Worm (Caenorhabditis elegans) whole organism, early embryonic: ENCODE measurements around the gene C50B6.9.

Source experiments
- B0310.2 ChIP-seq: sonication (generic microtip); optimal IDR thresholded peaks from 2 replicates; lab custom pipeline; 2016; ENCODE audit warnings: mild to moderate bottlenecking, missing genetic modification characterization, missing compliant biosample characterization
- ama-1 ChIP-seq: fragments of 150-350 bp; optimal IDR thresholded peaks from 2 replicates; lab custom pipeline; 2014
- ceh-13 ChIP-seq: fragments of 200-800 bp; sonication (Bioruptor generic); optimal IDR thresholded peaks from 2 replicates; lab custom pipeline; 2018; ENCODE audit warnings: mild to moderate bottlenecking, missing genetic modification characterization, missing compliant biosample characterization
- ceh-36 ChIP-seq: sonication (generic microtip); optimal IDR thresholded peaks from 2 replicates; lab custom pipeline; 2016; ENCODE audit warnings: missing genetic modification characterization, inconsistent platforms, missing compliant biosample characterization
- ets-7 ChIP-seq: sonication (generic microtip); optimal IDR thresholded peaks from 2 replicates; lab custom pipeline; 2016; ENCODE audit warnings: missing genotype, missing genetic modification characterization, missing compliant biosample characterization
- flt-1 ChIP-seq: fragments of 200-800 bp; sonication (Bioruptor generic); IDR thresholded peaks from 2 replicates; pipeline ENCODE4 v1.3.6; 2022; ENCODE audit warnings: missing genetic modification characterization, missing compliant biosample characterization
- hmg-4 ChIP-seq: fragments of 200-800 bp; sonication (Bioruptor generic); optimal IDR thresholded peaks from 2 replicates; lab custom pipeline; 2018; ENCODE audit warnings: mild to moderate bottlenecking, missing genetic modification characterization, missing compliant biosample characterization
- pes-1 ChIP-seq: fragments of 200-800 bp; sonication (Bioruptor generic); IDR thresholded peaks from 2 replicates; pipeline ENCODE4 v1.3.6; 2022; ENCODE audit warnings: missing genetic modification reagents, missing genetic modification characterization, missing compliant biosample characterization
- scrt-1 ChIP-seq: fragments of 200-800 bp; sonication (Bioruptor generic); IDR thresholded peaks from 2 replicates; pipeline ENCODE4 v1.3.6; 2022; ENCODE audit warnings: missing genetic modification characterization, missing compliant biosample characterization
- tbx-11 ChIP-seq: fragments of 200-800 bp; sonication (Bioruptor generic); IDR thresholded peaks from 2 replicates; pipeline ENCODE4 v1.3.6; 2022; ENCODE audit warnings: missing genetic modification characterization, missing compliant biosample characterization

DNA sequence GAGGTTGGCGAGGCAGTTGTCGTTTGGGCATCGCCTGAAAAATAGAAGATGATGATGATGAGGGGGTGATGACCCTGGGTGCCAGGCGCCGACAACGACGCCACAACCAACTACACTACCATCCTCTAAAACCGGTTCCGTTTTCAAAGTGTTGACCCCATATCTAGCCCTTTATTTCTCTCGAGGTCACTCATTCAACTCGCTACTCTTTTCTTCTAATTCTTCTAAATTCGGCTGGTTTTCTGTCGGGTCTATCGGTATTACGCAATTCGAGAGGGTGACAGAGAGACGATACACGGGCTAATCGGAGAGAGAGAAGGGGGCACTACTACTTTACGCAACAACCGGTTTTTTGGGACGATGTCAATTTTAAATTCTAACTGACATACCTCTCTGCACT is 35.2 kb downstream of the C50B6.9 start:
- TF ChIP-seq ceh-36 (tag; lab: Kevin White, UChicago), result no peak
- no peak for TF ChIP-seq hmg-4 (GFP tag; lab: Kevin White, UChicago)
- TF ChIP-seq flt-1 (GFP tag; lab: Robert Waterston, UW), result no peak
- no peak for TF ChIP-seq ceh-13
- no peak for TF ChIP-seq ama-1 (lab: Kevin White, UChicago)
- no peak for TF ChIP-seq tbx-11 (GFP tag; lab: Robert Waterston, UW)
- no peak for TF ChIP-seq pes-1 (GFP tag; lab: Robert Waterston, UW)
- TF ChIP-seq ets-7, result no peak
- TF ChIP-seq B0310.2 (tag; lab: Kevin White, UChicago), result no peak
- TF ChIP-seq scrt-1 (GFP tag; lab: Robert Waterston, UW), result no peak
